Fruit fly (Drosophila melanogaster): ENCODE results near the gene Septin4.

The Septin4 gene

DNA sequence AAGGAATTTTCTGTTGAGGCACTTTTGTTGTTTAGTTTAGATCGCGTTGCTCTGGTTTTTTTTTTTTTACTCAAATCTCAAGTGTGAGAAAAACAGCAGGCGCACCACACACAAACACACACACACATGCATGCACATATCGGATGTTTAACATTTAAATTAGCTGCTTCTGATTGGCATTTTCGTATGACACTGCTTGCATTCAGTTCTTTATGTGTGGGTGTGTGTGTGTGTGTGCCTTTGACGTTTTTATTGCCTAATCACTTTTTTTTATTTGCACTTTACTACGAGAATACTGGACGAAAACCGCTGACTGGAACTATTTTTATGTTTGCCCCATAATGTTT is 46.6 kb downstream of the Septin4 start:
- TF ChIP-seq Sin3A (optimal IDR thresholded peaks at IDR 0.05) (no peak), Myc (optimal IDR thresholded peaks at IDR 0.05) (no peak), h (optimal IDR thresholded peaks at IDR 0.05) (no peak), insv (optimal IDR thresholded peaks at IDR 0.05) (no peak), psq (optimal IDR thresholded peaks at IDR 0.05) (no peak), ttk (optimal IDR thresholded peaks at IDR 0.05) (no peak)

DNA sequence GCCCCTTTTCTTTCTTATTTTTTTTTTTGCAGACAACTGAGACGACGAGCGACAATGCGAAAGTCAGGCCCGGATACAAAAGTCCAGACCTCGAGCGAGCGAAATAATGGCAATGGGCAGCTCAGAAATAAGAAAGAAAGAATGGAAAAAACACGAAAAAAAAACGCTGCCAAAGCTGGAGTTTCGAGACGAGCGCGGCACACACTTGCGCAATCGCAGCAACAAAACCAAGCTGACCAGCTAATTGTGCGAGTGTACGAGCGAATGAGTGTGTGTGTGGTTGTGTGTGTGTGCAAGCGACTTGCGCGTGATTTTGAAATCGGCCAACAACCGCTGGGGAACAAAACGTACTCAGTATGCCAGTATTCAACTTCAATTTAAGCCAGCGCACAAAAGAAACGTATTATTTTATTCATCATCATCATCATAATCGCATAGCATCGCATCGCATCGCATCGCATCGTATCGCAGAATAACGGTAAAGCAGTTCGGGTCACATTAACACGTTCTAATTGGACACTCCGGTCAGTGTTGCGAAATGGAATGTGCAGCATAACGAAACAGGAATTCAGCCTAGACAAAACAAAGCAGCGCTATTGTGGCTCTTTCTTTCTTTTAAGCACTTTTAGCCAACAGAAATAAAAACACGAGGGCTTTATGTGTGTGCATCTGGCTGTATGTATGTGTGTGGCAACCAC is 47.1 kb downstream of the Septin4 start:
- no peak for TF ChIP-seq Sin3A (optimal IDR thresholded peaks at IDR 0.05)
- TF ChIP-seq h (optimal IDR thresholded peaks at IDR 0.05) = no peak
- no peak for TF ChIP-seq insv (optimal IDR thresholded peaks at IDR 0.05)
- no peak for TF ChIP-seq psq (optimal IDR thresholded peaks at IDR 0.05)
- TF ChIP-seq Myc (optimal IDR thresholded peaks at IDR 0.05) = no peak
- no peak for TF ChIP-seq ttk (optimal IDR thresholded peaks at IDR 0.05)

DNA sequence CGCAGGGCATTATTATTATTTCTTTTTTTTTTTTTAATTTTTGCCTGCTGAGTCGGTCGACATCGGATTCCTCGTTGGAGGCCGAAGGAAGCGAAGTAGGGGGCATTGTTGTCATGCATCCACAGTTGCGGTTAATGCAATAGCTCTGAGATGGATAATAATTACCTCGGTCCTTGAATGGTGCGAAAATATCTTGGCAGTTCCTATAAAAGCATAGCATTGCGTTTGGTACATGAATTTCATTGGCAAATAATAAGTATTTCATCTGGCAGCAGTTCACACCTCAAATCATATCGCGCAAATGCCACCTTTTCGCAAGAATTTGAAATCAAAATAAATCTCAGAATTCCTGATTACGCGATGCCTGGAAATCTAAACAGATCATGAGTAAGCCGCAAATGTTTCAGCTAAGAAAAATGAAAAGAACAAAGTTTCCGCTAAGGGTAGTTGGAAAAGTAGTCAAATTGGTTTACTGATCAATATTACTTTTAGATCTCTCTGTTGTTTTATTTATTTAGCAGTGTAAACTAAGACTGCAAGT is 47.8 kb downstream of the Septin4 start:
- TF ChIP-seq ttk (optimal IDR thresholded peaks at IDR 0.05) (no peak), psq (optimal IDR thresholded peaks at IDR 0.05) (no peak), insv (optimal IDR thresholded peaks at IDR 0.05) (no peak), h (optimal IDR thresholded peaks at IDR 0.05) (no peak), Myc (optimal IDR thresholded peaks at IDR 0.05) (no peak)

DNA sequence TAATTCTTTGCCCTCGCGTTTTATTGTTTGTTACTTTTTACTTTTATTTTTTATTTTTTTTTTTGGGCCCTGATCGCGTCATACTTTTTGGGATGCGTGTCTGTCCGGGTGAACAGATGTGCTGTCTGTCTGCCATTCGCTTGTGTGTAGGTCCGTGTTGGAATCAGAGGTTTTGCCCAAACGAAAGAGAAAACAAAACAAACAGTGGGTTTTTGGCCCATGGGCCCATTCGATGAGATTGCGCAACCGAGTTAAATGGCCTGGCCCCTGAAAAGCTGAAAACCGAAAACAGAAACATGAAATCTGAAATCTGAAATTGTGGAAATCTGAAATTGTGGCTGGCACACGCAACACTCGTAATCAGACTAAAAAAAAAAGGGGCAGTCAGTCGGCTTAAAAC is 49.5 kb downstream of the Septin4 start:
- TF ChIP-seq ttk (optimal IDR thresholded peaks at IDR 0.05) (no peak), Myc (optimal IDR thresholded peaks at IDR 0.05) (no peak), Sin3A (optimal IDR thresholded peaks at IDR 0.05) (no peak), h (optimal IDR thresholded peaks at IDR 0.05) (no peak), psq (optimal IDR thresholded peaks at IDR 0.05) (no peak)

DNA sequence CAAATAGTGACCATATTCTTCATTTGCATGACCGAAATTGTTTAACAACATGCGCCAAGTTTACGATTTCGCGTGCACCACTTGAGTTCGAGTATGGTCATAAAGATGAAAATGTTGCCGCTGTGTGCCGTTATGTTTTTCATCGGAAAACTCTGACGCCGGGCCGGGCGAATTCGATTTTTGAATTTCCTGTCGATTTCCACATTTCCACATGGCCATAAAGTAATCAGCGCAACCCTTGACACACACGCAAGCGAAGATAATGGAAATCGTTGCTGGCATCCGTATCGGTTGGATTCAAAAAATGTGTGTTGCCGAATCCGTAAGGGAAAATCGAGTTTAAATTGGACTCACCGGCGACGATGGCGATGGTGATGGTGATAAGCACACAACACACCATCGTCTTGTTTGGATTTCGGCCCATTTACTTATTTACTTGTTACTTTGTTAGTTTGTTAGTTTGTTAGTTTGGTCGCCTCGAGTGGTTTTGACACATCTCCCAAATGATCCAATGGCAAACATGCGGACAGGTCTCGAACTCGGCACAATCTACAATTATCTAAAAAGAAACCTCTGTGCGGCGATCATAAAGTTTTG is 50.3 kb downstream of the Septin4 start:
- TF ChIP-seq insv (optimal IDR thresholded peaks at IDR 0.05) (no peak), psq (optimal IDR thresholded peaks at IDR 0.05) (no peak), Sin3A (optimal IDR thresholded peaks at IDR 0.05) (no peak), h (optimal IDR thresholded peaks at IDR 0.05) (no peak), Myc (optimal IDR thresholded peaks at IDR 0.05) (no peak), ttk (optimal IDR thresholded peaks at IDR 0.05) (no peak)

DNA sequence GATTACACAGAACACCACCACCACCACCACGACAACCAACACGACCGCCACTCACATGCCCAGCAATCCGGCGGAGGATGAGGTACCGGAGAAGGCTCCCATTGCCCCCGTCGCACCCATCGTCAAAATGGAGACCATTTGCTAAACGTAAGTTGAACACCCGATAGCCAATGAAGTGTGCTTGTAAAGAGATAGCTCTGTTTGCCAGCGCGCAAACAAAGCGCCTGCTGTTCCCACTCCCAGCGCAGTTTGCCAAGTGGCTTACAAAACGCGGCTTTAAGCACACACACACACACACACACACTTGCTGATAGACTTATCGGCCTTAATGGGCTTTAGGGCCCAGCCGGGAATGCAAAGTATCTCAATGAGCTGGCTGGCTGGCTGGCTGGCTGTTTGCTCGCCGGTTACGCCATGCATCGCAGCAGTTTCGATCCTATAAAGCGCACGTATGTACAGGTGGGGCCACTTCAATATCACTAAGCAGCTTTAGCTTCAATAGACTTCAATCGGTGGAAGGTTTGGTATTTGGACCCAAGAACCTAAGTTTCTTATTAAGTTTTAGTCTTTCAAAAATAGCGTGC is 51.5 kb downstream of the Septin4 start:
- TF ChIP-seq insv (optimal IDR thresholded peaks at IDR 0.05) (no peak), ttk (optimal IDR thresholded peaks at IDR 0.05) (no peak), Myc (optimal IDR thresholded peaks at IDR 0.05) (no peak), h (optimal IDR thresholded peaks at IDR 0.05) (no peak), Sin3A (optimal IDR thresholded peaks at IDR 0.05) (no peak), psq (optimal IDR thresholded peaks at IDR 0.05) (no peak)

DNA sequence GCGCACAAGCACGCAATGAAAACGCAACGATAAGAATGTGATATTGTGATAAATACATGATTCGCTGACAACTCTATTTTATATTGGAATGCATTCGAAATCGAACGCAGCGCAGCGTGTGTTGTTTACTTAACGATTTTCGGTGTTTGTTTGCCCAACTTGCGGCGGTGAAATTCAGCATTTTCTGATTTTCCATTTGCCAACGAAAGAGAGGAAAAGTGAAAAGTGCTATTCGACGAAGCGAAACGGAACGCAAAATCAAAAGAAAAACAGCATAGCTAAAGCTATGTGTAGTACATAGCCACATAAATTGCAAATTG is 53.9 kb downstream of the Septin4 start:
- TF ChIP-seq h (optimal IDR thresholded peaks at IDR 0.05) (no peak), ttk (optimal IDR thresholded peaks at IDR 0.05) (no peak), Myc (optimal IDR thresholded peaks at IDR 0.05) (no peak), insv (optimal IDR thresholded peaks at IDR 0.05) (no peak), Sin3A (optimal IDR thresholded peaks at IDR 0.05) (no peak), psq (optimal IDR thresholded peaks at IDR 0.05) (no peak)

DNA sequence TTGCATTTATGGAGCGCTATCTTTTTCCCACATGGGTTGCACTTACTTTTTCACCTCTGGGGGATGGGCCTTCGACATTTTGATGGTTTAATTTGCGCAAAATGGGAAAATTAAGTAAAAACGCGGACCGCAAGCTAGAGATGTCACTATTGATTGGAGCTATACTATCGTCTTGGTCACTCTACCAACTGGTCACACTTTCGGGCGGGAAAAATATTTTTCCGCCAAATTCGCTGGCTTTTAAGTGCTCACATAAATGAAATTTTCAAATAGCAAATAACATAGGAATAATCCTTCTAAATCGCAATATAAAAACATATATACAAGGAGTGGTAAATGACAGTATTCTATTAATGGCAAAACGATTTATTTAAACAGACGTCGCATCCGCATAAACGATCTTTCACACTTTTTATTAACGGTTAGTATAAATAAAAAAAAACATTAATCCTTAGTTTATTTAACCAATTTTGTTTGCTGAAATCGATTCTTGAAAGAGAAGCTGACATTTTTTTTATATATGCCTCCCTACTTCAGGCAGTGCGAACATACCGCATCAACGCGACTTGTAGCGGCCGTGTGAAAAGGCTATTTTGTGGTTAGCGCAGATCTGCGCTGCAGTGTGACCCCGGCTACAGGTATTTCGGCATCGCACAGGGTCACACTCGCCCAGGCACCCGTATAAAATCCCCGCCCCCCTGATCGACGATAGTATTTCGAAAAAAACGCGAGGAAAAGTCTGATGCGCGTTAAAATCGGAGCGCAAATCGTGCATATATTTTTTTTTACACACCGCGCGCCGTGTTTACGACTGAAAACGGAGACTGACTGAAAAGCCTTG is 54.5 kb downstream of the Septin4 start, which contains the start of the genes SNRPG and mthl1:
Gene SNRPG, minus strand, starts transcription at position 160 of the 841 bp plus-strand sequence.
Gene mthl1, plus strand, starts transcription at position 709 of the 841 bp plus-strand sequence.
- TF ChIP-seq Sin3A (optimal IDR thresholded peaks at IDR 0.05) (no peak), Myc (optimal IDR thresholded peaks at IDR 0.05) (no peak), insv (optimal IDR thresholded peaks at IDR 0.05) (no peak), ttk (optimal IDR thresholded peaks at IDR 0.05) (no peak), psq (optimal IDR thresholded peaks at IDR 0.05) (no peak), h (optimal IDR thresholded peaks at IDR 0.05) (no peak)

DNA sequence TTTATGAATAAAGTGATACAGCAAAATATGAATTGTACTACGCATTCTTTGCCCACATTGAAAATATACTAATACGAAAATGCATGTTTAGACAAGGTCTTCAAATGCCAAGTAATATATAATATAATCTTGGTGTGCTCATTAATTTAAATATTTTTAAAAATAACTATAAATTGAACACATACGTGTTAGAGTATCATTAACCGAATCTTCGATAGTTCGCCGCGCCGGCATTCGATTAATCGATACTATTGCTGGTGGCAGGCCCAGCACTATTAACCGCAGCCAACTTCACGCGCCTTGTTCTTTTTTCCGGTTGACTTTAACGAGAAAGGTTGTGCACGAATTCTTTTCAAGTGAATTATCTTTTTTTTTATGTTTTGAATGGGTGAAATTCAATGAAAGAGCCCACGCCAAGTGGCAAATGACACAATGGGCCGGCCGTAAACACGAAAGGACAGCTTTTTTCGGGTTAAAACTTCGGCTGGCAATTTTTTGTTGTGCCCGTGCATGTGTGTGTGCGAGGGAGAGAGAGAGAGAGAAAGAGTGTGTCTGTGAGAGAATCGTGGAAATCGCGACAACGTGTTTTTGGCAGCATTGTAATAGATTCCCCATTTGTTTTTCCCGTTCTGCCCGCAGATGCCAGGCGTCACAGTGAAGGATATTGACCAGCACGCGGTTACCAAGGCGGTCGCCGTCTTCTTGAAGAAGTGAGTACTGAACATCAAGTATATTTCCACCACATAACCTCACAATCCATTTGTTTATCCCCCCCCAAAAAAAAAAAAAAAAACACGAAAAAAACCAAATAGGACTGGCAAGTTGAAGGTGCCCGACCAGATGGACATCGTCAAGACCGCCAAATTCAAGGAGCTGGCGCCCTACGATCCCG is 57.1 kb downstream of the Septin4 start, which contains the start of gene RpS19a:
Gene RpS19a, plus strand, starts transcription at position 301 of the 892 bp plus-strand sequence.
- TF ChIP-seq psq (optimal IDR thresholded peaks at IDR 0.05) = peak; percentile 98
- no peak for TF ChIP-seq insv (optimal IDR thresholded peaks at IDR 0.05)
- no peak for TF ChIP-seq h (optimal IDR thresholded peaks at IDR 0.05)

DNA sequence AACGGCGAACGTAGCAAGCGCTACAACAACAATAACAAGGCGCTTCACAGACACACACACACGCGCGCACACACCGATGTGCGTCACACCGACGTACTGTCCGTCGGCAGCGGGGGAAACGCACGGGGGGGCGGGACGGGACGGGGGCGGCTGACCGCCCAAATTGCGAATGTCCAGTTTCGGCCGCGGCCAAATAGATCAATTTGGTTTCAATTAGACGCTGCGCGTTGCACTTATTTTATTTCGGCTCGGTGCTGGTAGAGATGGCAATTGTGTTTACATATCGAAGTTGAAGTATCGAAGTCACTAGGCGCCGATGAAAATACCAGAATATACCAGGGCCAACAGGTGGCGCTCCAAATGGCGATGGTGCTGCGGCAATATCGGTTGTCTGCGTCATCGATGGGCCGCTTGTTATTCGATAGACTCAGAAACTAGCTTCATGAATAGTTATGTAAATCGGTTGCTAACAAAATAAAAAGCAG is 57.8 kb downstream of the Septin4 start, which contains the start of gene Rok:
Gene Rok, minus strand, starts transcription at position 309 of the 485 bp plus-strand sequence.
- no peak for TF ChIP-seq ttk (optimal IDR thresholded peaks at IDR 0.05)
- TF ChIP-seq h (optimal IDR thresholded peaks at IDR 0.05) = no peak
- TF ChIP-seq psq (optimal IDR thresholded peaks at IDR 0.05) = no peak
- no peak for TF ChIP-seq insv (optimal IDR thresholded peaks at IDR 0.05)
- TF ChIP-seq Myc (optimal IDR thresholded peaks at IDR 0.05) = no peak
- no peak for TF ChIP-seq Sin3A (optimal IDR thresholded peaks at IDR 0.05)

Measured in Kc167 (cell line).